Fruit fly (Drosophila melanogaster): ENCODE results near the gene CG14540.
A peak's percentile ranks its signal among the peaks of the same experiment; 100 is the strongest.

CG14540 gene

DNA sequence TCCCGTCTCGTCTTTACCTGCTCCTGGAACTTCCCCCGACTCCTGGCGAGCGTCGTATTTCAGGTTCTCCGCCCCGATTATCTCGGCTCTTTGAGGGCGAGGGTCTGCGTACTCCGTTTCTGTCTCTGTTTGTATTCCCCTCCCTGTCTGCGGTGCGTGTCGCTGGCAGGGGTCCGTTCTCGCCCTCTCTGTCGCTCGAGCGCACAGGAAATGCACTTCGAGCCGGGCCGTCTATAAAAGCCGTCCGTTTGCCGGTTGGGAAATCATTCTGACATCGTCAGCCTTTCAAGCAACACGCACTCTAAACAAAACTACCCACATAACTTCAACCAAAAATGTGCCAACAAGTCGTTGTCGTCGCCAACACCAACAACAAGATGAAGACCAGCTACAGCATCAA is 51.5 kb downstream of the CG14540 start (continued):
- no peak for TF ChIP-seq Nf-YC (tag; optimal IDR thresholded peaks at IDR 0.05)
- TF ChIP-seq CG1832 (GFP tag; optimal IDR thresholded peaks at IDR 0.05): peak; percentile 88
- peak; percentile 19; the same call in 1 of the 2 replicates for TF ChIP-seq vvl (GFP tag; IDR thresholded peaks at IDR 0.05)
- no peak for TF ChIP-seq CG7963 (GFP tag; IDR thresholded peaks at IDR 0.05; ENCODE audit: partially characterized antibody)
- peak; percentile 28 for TF ChIP-seq NC2β (GFP tag; optimal IDR thresholded peaks at IDR 0.05)
- TF ChIP-seq CG8290 (GFP tag; optimal IDR thresholded peaks at IDR 0.05): peak; percentile 4
- TF ChIP-seq CG8290 (tag; optimal IDR thresholded peaks at IDR 0.05): no peak
- TF ChIP-seq Nf-YB (GFP tag; optimal IDR thresholded peaks at IDR 0.05): peak; percentile 28
- TF ChIP-seq CG5180 (GFP tag; optimal IDR thresholded peaks at IDR 0.05): peak; percentile 43
- TF ChIP-seq tin (GFP tag; optimal IDR thresholded peaks at IDR 0.05): no peak
- 0 out of 3 replicates have a peak, but pooled peaks have one; percentile 20 for TF ChIP-seq ci (GFP tag; IDR thresholded peaks at IDR 0.05)
- peak; percentile 59 for TF ChIP-seq fd102C (GFP tag; optimal IDR thresholded peaks at IDR 0.05)
- peak; percentile 43 for TF ChIP-seq Six4 (GFP tag; optimal IDR thresholded peaks at IDR 0.05)
- TF ChIP-seq CG2712 (tag; optimal IDR thresholded peaks at IDR 0.05): peak; percentile 5
- TF ChIP-seq Tbp (GFP tag; optimal IDR thresholded peaks at IDR 0.05): peak; percentile 74
- TF ChIP-seq CG15479 (GFP tag; optimal IDR thresholded peaks at IDR 0.05): peak; percentile 92
- no peak for TF ChIP-seq Oli (tag; optimal IDR thresholded peaks at IDR 0.05)
- peak; percentile 49 for TF ChIP-seq chn (GFP tag; optimal IDR thresholded peaks at IDR 0.05)
- TF ChIP-seq CG8944 (GFP tag; optimal IDR thresholded peaks at IDR 0.05): peak; percentile 34
- TF ChIP-seq dmrt99B (tag; optimal IDR thresholded peaks at IDR 0.05): no peak
- peak; percentile 27; the same call in 1 of the 2 replicates for TF ChIP-seq chm (GFP tag; IDR thresholded peaks at IDR 0.05)
- peak; percentile 17 for TF ChIP-seq dmrt11E (tag; optimal IDR thresholded peaks at IDR 0.05)
- TF ChIP-seq NC2α (GFP tag; optimal IDR thresholded peaks at IDR 0.05): peak; percentile 50
